Fruit fly (Drosophila melanogaster) whole organism, adult: ENCODE measurements around the gene Rpt6.

Experiments used
- CG11617 ChIP-seq: fragments of 200-800 bp; sonication (Bioruptor generic); optimal IDR thresholded peaks from 2 replicates; lab custom pipeline; 2017; ENCODE audit warnings: mild to moderate bottlenecking, missing biosample characterization, missing genetic modification reagents, missing genetic modification characterization
- CG14711 ChIP-seq: fragments of 200-800 bp; sonication (Bioruptor generic); optimal IDR thresholded peaks from 2 replicates; lab custom pipeline; 2018; ENCODE audit warnings: missing biosample characterization, mild to moderate bottlenecking, missing genetic modification characterization, moderate library complexity
- CG5204 ChIP-seq: fragments of 200-800 bp; sonication (Bioruptor generic); optimal IDR thresholded peaks from 2 replicates; lab custom pipeline; 2016; ENCODE audit warnings: missing biosample characterization, missing genetic modification characterization
- Crg-1 ChIP-seq: fragments of 200-800 bp; sonication (Bioruptor generic); optimal IDR thresholded peaks from 2 replicates; lab custom pipeline; 2016; ENCODE audit warnings: missing biosample characterization, missing genetic modification characterization
- Hr96 ChIP-seq: fragments of 200-800 bp; sonication (Bioruptor generic); optimal IDR thresholded peaks from 2 replicates; lab custom pipeline; 2016; ENCODE audit warnings: missing biosample characterization, missing genetic modification characterization
- cic ChIP-seq: fragments of 200-800 bp; sonication (Bioruptor generic); optimal IDR thresholded peaks from 2 replicates; lab custom pipeline; 2017; ENCODE audit warnings: missing biosample characterization, mild to moderate bottlenecking, missing genetic modification characterization, moderate library complexity
- kay ChIP-seq: fragments of 200-800 bp; sonication (Bioruptor generic); peaks from one replicate; lab custom pipeline; 2016; ENCODE audit warnings: missing biosample characterization, missing genetic modification characterization, borderline replicate concordance
- tj ChIP-seq: fragments of 200-800 bp; sonication (Bioruptor generic); optimal IDR thresholded peaks from 3 replicates; lab custom pipeline; 2017; ENCODE audit warnings: missing biosample characterization, mild to moderate bottlenecking, missing genetic modification characterization, moderate library complexity

dm6 chrX:21345036-21345500 is 29.2 kb downstream of the Rpt6 start, which contains the start of gene dod:
- TF ChIP-seq CG14711 (tag; lab: Kevin White, UChicago): peak; percentile 41
- TF ChIP-seq cic (GFP tag; lab: Kevin White, UChicago): no peak
- no peak for TF ChIP-seq Hr96 (GFP tag; lab: Kevin White, UChicago)
- TF ChIP-seq CG11617 (GFP tag; lab: Kevin White, UChicago): peak; percentile 40
- peak; percentile 45 for TF ChIP-seq tj (GFP tag; lab: Kevin White, UChicago)
- no peak for TF ChIP-seq Crg-1 (GFP tag; lab: Kevin White, UChicago)
- TF ChIP-seq CG5204 (GFP tag; lab: Kevin White, UChicago): no peak
- no peak for TF ChIP-seq kay
